Worm (Caenorhabditis elegans) whole organism, L2 larva: ENCODE data around the gene clec-144.

Source experiments
- ceh-82 ChIP-seq: fragments of 150-350 bp; optimal IDR thresholded peaks from 2 replicates; lab custom pipeline; 2014; ENCODE audit warnings: missing biosample characterization, missing genetic modification characterization
- elt-3 ChIP-seq: sonication (generic microtip); optimal IDR thresholded peaks from 2 replicates; lab custom pipeline; 2017; ENCODE audit warnings: missing biosample characterization, missing genetic modification characterization
- lsy-2 ChIP-seq, 2 experiments: fragments of 150-350 bp in 1 of 2; sonication (generic microtip) in 1 of 2; optimal IDR thresholded peaks; 2 replicates each; lab custom pipeline; 2014 to 2017; ENCODE audit warnings: missing biosample characterization in 2 of 2, missing genetic modification characterization in 2 of 2
- mab-5 ChIP-seq: fragments of 150-350 bp; optimal IDR thresholded peaks from 2 replicates; lab custom pipeline; 2014; ENCODE audit warnings: missing biosample characterization, missing genetic modification characterization
- nhr-6 ChIP-seq: fragments of 150-350 bp; optimal IDR thresholded peaks from 2 replicates; lab custom pipeline; 2014; ENCODE audit warnings: missing biosample characterization, missing genetic modification characterization
- nhr-77 ChIP-seq: fragments of 150-350 bp; optimal IDR thresholded peaks from 2 replicates; lab custom pipeline; 2014; ENCODE audit warnings: missing biosample characterization, missing genetic modification characterization
- snpc-4 ChIP-seq: fragments of 150-350 bp; optimal IDR thresholded peaks from 2 replicates; lab custom pipeline; 2014; ENCODE audit warnings: missing biosample characterization, missing genetic modification characterization
- ztf-4 ChIP-seq: fragments of 150-350 bp; optimal IDR thresholded peaks from 2 replicates; lab custom pipeline; 2014; ENCODE audit warnings: missing biosample characterization, missing genetic modification characterization

DNA sequence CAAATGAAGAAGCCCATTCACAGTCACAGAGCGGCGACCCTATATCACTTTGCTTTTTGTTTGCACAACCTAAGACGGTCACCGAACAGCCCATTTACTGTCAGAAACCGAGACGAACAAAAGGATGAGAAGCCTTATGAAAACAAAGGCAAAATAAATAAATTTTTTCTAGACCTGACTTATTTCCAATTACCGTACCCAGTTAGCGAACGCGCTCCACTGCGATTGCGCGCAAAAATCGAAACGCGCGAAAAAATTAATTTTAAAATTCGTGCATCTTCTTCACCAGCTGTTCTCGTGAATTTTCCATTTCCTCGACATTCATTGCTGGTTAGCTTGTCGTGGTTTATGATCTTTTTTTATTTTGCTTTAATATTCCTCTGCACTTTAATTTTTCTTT is 49.9 kb downstream of the clec-144 start, which contains the start of gene F43G6.16:
- TF ChIP-seq mab-5 (tag; lab: Kevin White, UChicago) (no peak), lsy-2 (tag; optimal IDR thresholded peaks at IDR 0.05; lab: Kevin White, UChicago) (peak in 1 of 2 experiments; percentile 91), ceh-82 (no peak), ztf-4 (tag; lab: Kevin White, UChicago) (no peak), nhr-77 (tag; lab: Kevin White, UChicago) (no peak), snpc-4 (tag; lab: Kevin White, UChicago) (no peak), elt-3 (no peak), nhr-6 (tag; lab: Kevin White, UChicago) (no peak)
